Fruit fly (Drosophila melanogaster) Kc167 (cell line): ENCODE measurements around the gene Zmynd10.

ENCODE experiments used
- h ChIP-seq: fragments of >200 bp; optimal IDR thresholded peaks from 3 replicates; lab custom pipeline; 2018; ENCODE audit warnings: missing external identifiers
- insv ChIP-seq: fragments of >200 bp; optimal IDR thresholded peaks from 3 replicates; lab custom pipeline; 2018; ENCODE audit warnings: missing external identifiers

DNA sequence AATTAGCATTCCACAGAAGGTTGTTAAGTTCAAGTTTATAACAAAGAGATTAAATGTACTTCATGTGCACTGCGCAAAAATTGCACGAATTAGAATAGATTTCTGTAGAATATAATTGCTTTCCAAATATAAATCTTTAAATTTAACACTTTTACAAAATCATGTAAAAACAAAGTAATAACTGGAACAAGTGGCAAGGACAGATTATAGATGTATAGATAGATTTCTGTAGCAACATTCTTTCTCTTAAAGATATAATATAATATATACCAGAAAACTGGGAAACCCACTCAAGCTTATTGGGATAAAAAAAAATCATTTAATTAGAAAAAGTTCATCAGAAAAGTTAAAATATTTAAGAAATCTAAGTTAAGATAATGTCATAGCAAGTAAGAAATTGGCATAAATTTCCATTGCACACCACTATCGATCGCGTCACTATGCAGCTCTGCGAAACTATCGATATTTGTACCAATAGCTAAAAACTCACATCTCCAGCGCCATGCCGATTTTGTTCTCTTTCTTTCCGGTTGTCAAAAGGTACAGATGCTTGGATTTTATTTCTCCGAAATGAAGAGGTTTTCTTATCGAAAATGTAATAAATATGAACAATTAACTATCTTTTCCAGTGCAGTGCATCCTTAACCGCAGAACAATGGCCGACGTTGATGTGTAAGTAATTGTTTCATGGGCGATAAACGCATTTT, 3.2 kb downstream of the Zmynd10 start, which contains the start of gene RpS12:
- no peak for TF ChIP-seq h (lab: Kevin White, UChicago)
- no peak for TF ChIP-seq insv (lab: Kevin White, UChicago)
